Worm (Caenorhabditis elegans) whole organism, L1 larva: Measurements from ENCODE around the gene F55F1.2.

Experiments
- elt-2 ChIP-seq: sonication (generic microtip); optimal IDR thresholded peaks from 2 replicates; lab custom pipeline; 2016; ENCODE audit warnings: missing genetic modification characterization, mild to moderate bottlenecking, inconsistent platforms, missing compliant biosample characterization, missing genetic modification reagents
- jun-1 ChIP-seq: fragments of 150-350 bp; optimal IDR thresholded peaks from 2 replicates; lab custom pipeline; 2014; ENCODE audit warnings: missing biosample characterization, missing genetic modification reagents, missing genetic modification characterization
- lin-15B ChIP-seq: fragments of 150-350 bp; sonication (generic microtip); optimal IDR thresholded peaks from 3 replicates; lab custom pipeline; 2014; ENCODE audit warnings: missing biosample characterization, missing genetic modification characterization
- nhr-47 ChIP-seq: sonication (generic microtip); optimal IDR thresholded peaks from 2 replicates; lab custom pipeline; 2016; ENCODE audit warnings: mild to moderate bottlenecking, missing genetic modification characterization, moderate library complexity, missing compliant biosample characterization
- pqm-1 ChIP-seq: sonication (generic microtip); optimal IDR thresholded peaks from 3 replicates; lab custom pipeline; 2017; ENCODE audit warnings: missing biosample characterization, missing genetic modification characterization
- unc-62 ChIP-seq: fragments of 150-350 bp; optimal IDR thresholded peaks from 2 replicates; lab custom pipeline; 2014; ENCODE audit warnings: missing biosample characterization, missing genetic modification reagents, missing genetic modification characterization
- ztf-11 ChIP-seq, 2 experiments: sonication (generic microtip); optimal IDR thresholded peaks; 2 replicates each; lab custom pipeline; 2016 to 2017; ENCODE audit warnings: missing genetic modification characterization in 2 of 2, missing biosample characterization in 1 of 2, missing compliant biosample characterization in 1 of 2

- TF ChIP-seq pqm-1 (tag; lab: Kevin White, UChicago) (no peak), elt-2 (tag; lab: Kevin White, UChicago) (peak; percentile 91), jun-1 (tag; lab: Kevin White, UChicago) (peak; percentile 92), ztf-11 (tag; optimal IDR thresholded peaks at IDR 0.05; lab: Kevin White, UChicago) (peak in 1 of 2 experiments; percentile 66), nhr-47 (peak; percentile 97), lin-15B (tag; lab: Kevin White, UChicago) (peak; percentile 16), unc-62 (GFP tag; lab: Kevin White, UChicago) (no peak)
These were observed 39.8 kb upstream of the F55F1.2 start, which contains the start of gene C14A11.9 for ce11 chrX:2809611-2810010.
